Worm (Caenorhabditis elegans) whole organism, young adult: Measurements from ENCODE around the gene T22F7.4.

Experiments
- B0035.1 ChIP-seq: sonication (generic microtip); optimal IDR thresholded peaks from 2 replicates; lab custom pipeline; 2016; ENCODE audit warnings: missing genetic modification characterization, mild to moderate bottlenecking, missing compliant biosample characterization, missing genotype, missing genetic modification reagents
- F10E7.11 ChIP-seq: sonication (generic microtip); optimal IDR thresholded peaks from 2 replicates; lab custom pipeline; 2017; ENCODE audit warnings: mild to moderate bottlenecking, missing genetic modification characterization, moderate library complexity, missing compliant biosample characterization
- F37B4.10 ChIP-seq: fragments of 200-800 bp; sonication (Bioruptor generic); IDR thresholded peaks from 2 replicates; pipeline ENCODE4 v1.3.6; 2022; ENCODE audit warnings: missing genetic modification characterization, missing compliant biosample characterization
- F52B5.7 ChIP-seq: sonication (generic microtip); optimal IDR thresholded peaks from 2 replicates; lab custom pipeline; 2016; ENCODE audit warnings: mild to moderate bottlenecking, missing genetic modification characterization, missing compliant biosample characterization
- F55B11.4 ChIP-seq: sonication (generic microtip); optimal IDR thresholded peaks from 2 replicates; lab custom pipeline; 2016; ENCODE audit warnings: missing compliant biosample characterization, missing genetic modification characterization, borderline replicate concordance; ENCODE audit not compliant: insufficient read depth
- K11D2.4 ChIP-seq: fragments of 200-800 bp; sonication (Bioruptor generic); IDR thresholded peaks from 2 replicates; pipeline ENCODE4 v1.3.6; 2022; ENCODE audit warnings: missing genetic modification reagents, missing genetic modification characterization, missing compliant biosample characterization
- Y53F4B.3 ChIP-seq: fragments of 200-800 bp; sonication (Bioruptor generic); IDR thresholded peaks from 2 replicates; pipeline ENCODE4 v1.3.6; 2022; ENCODE audit warnings: missing genetic modification reagents, missing genetic modification characterization, missing compliant biosample characterization
- ZK185.1 ChIP-seq: sonication (generic microtip); optimal IDR thresholded peaks from 2 replicates; lab custom pipeline; 2016; ENCODE audit warnings: mild to moderate bottlenecking, missing genetic modification characterization, missing compliant biosample characterization; ENCODE audit not compliant: poor library complexity, severe bottlenecking
- akir-1 ChIP-seq: fragments of 200-800 bp; sonication (Bioruptor generic); optimal IDR thresholded peaks from 2 replicates; lab custom pipeline; 2018; ENCODE audit warnings: mild to moderate bottlenecking, missing genetic modification characterization, moderate library complexity, missing compliant biosample characterization
- ama-1 ChIP-seq, 3 experiments: fragments of 150-350 bp in 1 of 3; sonication (generic microtip) in 2 of 3; optimal IDR thresholded peaks; 2 replicates each; lab custom pipeline; 2014 to 2018; ENCODE audit warnings: missing biosample characterization in 2 of 3, missing genetic modification characterization in 2 of 3, missing genetic modification reagents in 2 of 3
- aptf-3 ChIP-seq: fragments of 200-800 bp; sonication (Bioruptor generic); IDR thresholded peaks from 2 replicates; pipeline ENCODE4 v1.3.6; 2022; ENCODE audit warnings: missing genetic modification characterization, missing compliant biosample characterization
- athp-1 ChIP-seq: sonication (generic microtip); optimal IDR thresholded peaks from 2 replicates; lab custom pipeline; 2017; ENCODE audit warnings: mild to moderate bottlenecking, missing genetic modification characterization, missing compliant biosample characterization
- attf-5 ChIP-seq: fragments of 200-800 bp; sonication (Bioruptor generic); optimal IDR thresholded peaks from 2 replicates; lab custom pipeline; 2018; ENCODE audit warnings: mild to moderate bottlenecking, missing genetic modification characterization, missing compliant biosample characterization
- ccch-3 ChIP-seq: fragments of 200-800 bp; sonication (Bioruptor generic); optimal IDR thresholded peaks from 2 replicates; lab custom pipeline; 2018; ENCODE audit warnings: mild to moderate bottlenecking, missing genetic modification characterization, missing compliant biosample characterization
- cebp-1 ChIP-seq, 2 experiments: fragments of 200-800 bp in 1 of 2; sonication (Bioruptor generic) in 1 of 2; sonication (generic microtip) in 1 of 2; IDR thresholded peaks in 1 of 2; optimal IDR thresholded peaks in 1 of 2; 2 replicates each; pipeline versions ENCODE4 v1.3.6 to Lab custom; 2017 to 2022; ENCODE audit warnings: missing compliant biosample characterization in 2 of 2, missing genetic modification characterization in 2 of 2, mild to moderate bottlenecking in 1 of 2, missing genetic modification reagents in 1 of 2, moderate library complexity in 1 of 2
- ceh-40 ChIP-seq: fragments of 200-800 bp; sonication (Bioruptor generic); IDR thresholded peaks from 2 replicates; pipeline ENCODE4 v1.3.6; 2022; ENCODE audit warnings: missing genetic modification characterization, missing compliant biosample characterization
- ceh-58 ChIP-seq: fragments of 200-800 bp; sonication (Bioruptor generic); IDR thresholded peaks from 2 replicates; pipeline ENCODE4 v1.3.6; 2022; ENCODE audit warnings: missing genetic modification characterization, missing compliant biosample characterization
- ceh-79 ChIP-seq: sonication (generic microtip); optimal IDR thresholded peaks from 2 replicates; lab custom pipeline; 2017; ENCODE audit warnings: mild to moderate bottlenecking, missing genetic modification characterization, missing compliant biosample characterization
- dpff-1 ChIP-seq: sonication (generic microtip); optimal IDR thresholded peaks from 2 replicates; lab custom pipeline; 2017; ENCODE audit warnings: mild to moderate bottlenecking, missing genetic modification characterization, missing compliant biosample characterization
- dpl-1 ChIP-seq: fragments of 150-350 bp; optimal IDR thresholded peaks from 2 replicates; lab custom pipeline; 2014; ENCODE audit warnings: missing biosample characterization, missing genetic modification reagents, missing genetic modification characterization
- egl-44 ChIP-seq: fragments of 200-800 bp; sonication (Bioruptor generic); IDR thresholded peaks from 2 replicates; pipeline ENCODE4 v1.3.6; 2022; ENCODE audit warnings: missing genetic modification reagents, missing genetic modification characterization, missing compliant biosample characterization
- egrh-3 ChIP-seq: fragments of 200-800 bp; sonication (Bioruptor generic); IDR thresholded peaks from 2 replicates; pipeline ENCODE4 v1.3.6; 2022; ENCODE audit warnings: missing genetic modification reagents, missing genetic modification characterization, missing compliant biosample characterization
- ekl-4 ChIP-seq: fragments of 200-800 bp; sonication (Bioruptor generic); IDR thresholded peaks from 2 replicates; pipeline ENCODE4 v1.3.6; 2022; ENCODE audit warnings: missing genetic modification reagents, missing genetic modification characterization, missing compliant biosample characterization
- ets-4 ChIP-seq: fragments of 200-800 bp; sonication (Bioruptor generic); optimal IDR thresholded peaks from 2 replicates; lab custom pipeline; 2018; ENCODE audit warnings: mild to moderate bottlenecking, missing genetic modification characterization, missing compliant biosample characterization
- gei-17 ChIP-seq: fragments of 200-800 bp; sonication (Bioruptor generic); optimal IDR thresholded peaks from 2 replicates; lab custom pipeline; 2018; ENCODE audit warnings: mild to moderate bottlenecking, missing genetic modification characterization, missing compliant biosample characterization
- hmg-1.2 ChIP-seq: fragments of 200-800 bp; sonication (Bioruptor generic); IDR thresholded peaks from 2 replicates; pipeline ENCODE4 v1.3.6; 2022; ENCODE audit warnings: missing genetic modification reagents, missing genetic modification characterization, missing compliant biosample characterization
- lag-1 ChIP-seq: fragments of 200-800 bp; sonication (Bioruptor generic); IDR thresholded peaks from 2 replicates; pipeline ENCODE4 v1.3.6; 2022; ENCODE audit warnings: missing genetic modification reagents, missing genetic modification characterization, missing compliant biosample characterization
- lin-35 ChIP-seq, 3 experiments: fragments of 150-350 bp in 2 of 3; sonication (generic microtip) in 1 of 3; optimal IDR thresholded peaks; 2 replicates each; lab custom pipeline; 2014 to 2018; ENCODE audit warnings: missing biosample characterization in 3 of 3, missing genetic modification characterization in 3 of 3, missing genetic modification reagents in 3 of 3
- lir-1 ChIP-seq: fragments of 200-800 bp; sonication (Bioruptor generic); conservative IDR thresholded peaks from 2 replicates; pipeline ENCODE4 v1.3.6; 2022; ENCODE audit warnings: missing genetic modification reagents, missing genetic modification characterization, missing compliant biosample characterization
- lsl-1 ChIP-seq: fragments of 200-800 bp; sonication (Bioruptor generic); optimal IDR thresholded peaks from 2 replicates; lab custom pipeline; 2018; ENCODE audit warnings: mild to moderate bottlenecking, missing genetic modification characterization, moderate library complexity, missing compliant biosample characterization
- lsy-27 ChIP-seq: sonication (generic microtip); optimal IDR thresholded peaks from 2 replicates; lab custom pipeline; 2017; ENCODE audit warnings: missing genetic modification characterization, mild to moderate bottlenecking, missing compliant biosample characterization, antibody characterized with exemption, missing genotype, borderline replicate concordance; ENCODE audit not compliant: insufficient read depth
- madf-3 ChIP-seq: fragments of 200-800 bp; sonication (Bioruptor generic); IDR thresholded peaks from 2 replicates; pipeline ENCODE4 v1.3.6; 2022; ENCODE audit warnings: missing genetic modification reagents, missing genetic modification characterization, missing compliant biosample characterization
- madf-8 ChIP-seq: fragments of 200-800 bp; sonication (Bioruptor generic); conservative IDR thresholded peaks from 2 replicates; pipeline ENCODE4 v1.3.6; 2022; ENCODE audit warnings: missing genetic modification reagents, missing genetic modification characterization, missing compliant biosample characterization
- mes-4 ChIP-seq: sonication (generic microtip); optimal IDR thresholded peaks from 2 replicates; lab custom pipeline; 2016; ENCODE audit warnings: missing genotype, missing genetic modification characterization, missing compliant biosample characterization
- nfyb-1 ChIP-seq: fragments of 200-800 bp; sonication (Bioruptor generic); IDR thresholded peaks from 2 replicates; pipeline ENCODE4 v1.3.6; 2022; ENCODE audit warnings: missing genetic modification reagents, missing genetic modification characterization, missing compliant biosample characterization
- nhr-90 ChIP-seq: sonication (generic microtip); optimal IDR thresholded peaks from 2 replicates; lab custom pipeline; 2016; ENCODE audit warnings: missing genotype, mild to moderate bottlenecking, missing genetic modification characterization, missing compliant biosample characterization
- rcor-1 ChIP-seq: fragments of 200-800 bp; sonication (Bioruptor generic); IDR thresholded peaks from 2 replicates; pipeline ENCODE4 v1.3.6; 2022; ENCODE audit warnings: missing genetic modification reagents, missing genetic modification characterization, missing compliant biosample characterization
- sdz-38 ChIP-seq: sonication (generic microtip); optimal IDR thresholded peaks from 2 replicates; lab custom pipeline; 2016; ENCODE audit warnings: missing genotype, missing genetic modification characterization, missing compliant biosample characterization
- snpc-1.3 ChIP-seq: sonication (generic microtip); optimal IDR thresholded peaks from 2 replicates; lab custom pipeline; 2017; ENCODE audit warnings: missing genetic modification characterization, mild to moderate bottlenecking, missing compliant biosample characterization, antibody characterized with exemption, moderate library complexity, missing genotype, missing genetic modification reagents; ENCODE audit not compliant: insufficient read depth
- somi-1 ChIP-seq: fragments of 200-800 bp; sonication (Bioruptor generic); optimal IDR thresholded peaks from 2 replicates; lab custom pipeline; 2018; ENCODE audit warnings: mild to moderate bottlenecking, missing genetic modification characterization, missing compliant biosample characterization
- xnd-1 ChIP-seq: sonication (generic microtip); optimal IDR thresholded peaks from 2 replicates; lab custom pipeline; 2016; ENCODE audit warnings: missing genotype, missing genetic modification reagents, missing genetic modification characterization, missing compliant biosample characterization
- zfh-2 ChIP-seq: fragments of 200-800 bp; sonication (Bioruptor generic); conservative IDR thresholded peaks from 2 replicates; pipeline ENCODE4 v1.3.6; 2022; ENCODE audit warnings: missing genetic modification reagents, missing genetic modification characterization, missing compliant biosample characterization
- zim-3 ChIP-seq: sonication (generic microtip); optimal IDR thresholded peaks from 2 replicates; lab custom pipeline; 2017; ENCODE audit warnings: mild to moderate bottlenecking, missing genetic modification characterization, moderate library complexity, missing compliant biosample characterization
- ztf-26 ChIP-seq: sonication (generic microtip); optimal IDR thresholded peaks from 2 replicates; lab custom pipeline; 2017; ENCODE audit warnings: missing genetic modification characterization, missing compliant biosample characterization
- ztf-6 ChIP-seq: fragments of 200-800 bp; sonication (Bioruptor generic); IDR thresholded peaks from 2 replicates; pipeline ENCODE4 v1.3.6; 2022; ENCODE audit warnings: missing genetic modification reagents, missing genetic modification characterization, missing compliant biosample characterization

T22F7.4 gene

DNA sequence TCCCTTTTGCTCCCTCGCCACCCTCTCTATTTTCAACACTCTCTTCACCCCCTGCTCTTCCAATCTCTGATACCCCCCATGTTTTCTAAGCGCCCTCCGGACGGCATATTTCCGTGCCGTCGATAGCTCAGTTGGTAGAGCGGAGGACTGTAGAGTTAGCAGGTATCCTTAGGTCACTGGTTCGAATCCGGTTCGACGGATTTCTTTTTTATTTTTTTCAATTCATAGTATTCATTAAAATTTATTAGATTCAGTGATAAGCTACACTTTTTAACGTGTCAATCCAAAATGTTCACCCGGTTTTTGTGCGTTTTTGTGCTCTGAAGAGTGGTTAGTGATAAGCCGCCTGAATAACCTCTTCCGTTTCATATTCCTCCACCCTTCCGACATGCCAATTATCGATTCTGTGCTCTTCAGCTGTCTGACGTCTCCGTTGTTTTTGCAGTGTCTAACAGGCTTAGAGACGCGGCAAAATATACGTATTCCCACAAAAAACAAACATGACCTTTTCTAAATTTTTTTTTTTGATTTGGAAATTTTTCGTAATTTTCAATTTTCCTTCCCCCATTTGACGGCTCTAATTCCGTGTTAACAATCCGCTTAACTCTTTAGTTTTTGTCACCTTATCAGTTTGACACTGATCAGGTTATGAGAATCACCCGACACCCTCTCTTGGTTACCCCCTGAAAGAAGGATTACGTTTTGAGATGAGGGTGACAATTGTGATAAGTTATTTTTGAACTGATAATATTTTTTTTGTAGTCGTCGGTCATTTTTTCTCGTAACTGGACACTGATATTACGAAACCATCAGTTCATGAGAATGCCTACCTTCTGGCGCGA lies 8.8 kb upstream of the T22F7.4 start (continued):
- TF ChIP-seq cebp-1 (GFP tag; IDR thresholded peaks at IDR 0.05; lab: Robert Waterston, UW) (0 out of 2 replicates have a peak, but pooled peaks have one; percentile 11), cebp-1 (tag; optimal IDR thresholded peaks at IDR 0.05; lab: Kevin White, UChicago) (peak; percentile 10), ceh-58 (no peak), egl-44 (GFP tag; lab: Robert Waterston, UW) (0 out of 2 replicates have a peak, but pooled peaks have one; percentile 30), ccch-3 (no peak), hmg-1.2 (GFP tag; lab: Robert Waterston, UW) (peak; percentile 85), lin-35 (GFP tag; optimal IDR thresholded peaks at IDR 0.05; lab: Kevin White, UChicago) (no peak), akir-1 (GFP tag; lab: Kevin White, UChicago) (no peak), ceh-40 (no peak), ztf-6 (no peak), B0035.1 (tag; lab: Kevin White, UChicago) (no peak), attf-5 (no peak), mes-4 (tag; lab: Kevin White, UChicago) (no peak), somi-1 (GFP tag; lab: Kevin White, UChicago) (no peak), rcor-1 (GFP tag; lab: Robert Waterston, UW) (peak; percentile 29; the same call in 1 of the 2 replicates), lir-1 (GFP tag; lab: Robert Waterston, UW) (no peak), K11D2.4 (GFP tag; lab: Robert Waterston, UW) (no peak), ZK185.1 (tag; lab: Kevin White, UChicago) (peak; percentile 27), F55B11.4 (tag; lab: Kevin White, UChicago) (no peak), xnd-1 (tag; lab: Kevin White, UChicago) (no peak), snpc-1.3 (peak; percentile 32), lag-1 (no peak), aptf-3 (GFP tag; lab: Robert Waterston, UW) (no peak), madf-3 (GFP tag; lab: Robert Waterston, UW) (no peak), F10E7.11 (tag; lab: Kevin White, UChicago) (no peak), nhr-90 (peak; percentile 59), ztf-26 (tag; lab: Kevin White, UChicago) (peak; percentile 34), F37B4.10 (GFP tag; lab: Robert Waterston, UW) (0 out of 2 replicates have a peak, but pooled peaks have one; percentile 41), nfyb-1 (0 out of 2 replicates have a peak, but pooled peaks have one; percentile 51), ceh-79 (tag; lab: Kevin White, UChicago) (no peak), gei-17 (no peak), madf-8 (GFP tag; lab: Robert Waterston, UW) (no peak), dpl-1 (GFP tag; lab: Kevin White, UChicago) (no peak), lsl-1 (GFP tag; lab: Kevin White, UChicago) (no peak), ets-4 (no peak), ama-1 (optimal IDR thresholded peaks at IDR 0.05; lab: Kevin White, UChicago) (no peak), ama-1 (GFP tag; optimal IDR thresholded peaks at IDR 0.05; lab: Kevin White, UChicago) (peak in 1 of 2 experiments; percentile 21), Y53F4B.3 (GFP tag; lab: Robert Waterston, UW) (no peak), zfh-2 (GFP tag; lab: Robert Waterston, UW) (peak; percentile 49; the same call in 1 of the 2 replicates), athp-1 (tag; lab: Kevin White, UChicago) (no peak), dpff-1 (tag; lab: Kevin White, UChicago) (no peak), egrh-3 (GFP tag; lab: Robert Waterston, UW) (no peak), zim-3 (tag; lab: Kevin White, UChicago) (no peak), ekl-4 (peak; percentile 43; the same call in 1 of the 2 replicates), lsy-27 (no peak), sdz-38 (tag; lab: Kevin White, UChicago) (no peak), F52B5.7 (tag; lab: Kevin White, UChicago) (no peak)
